Worm (Caenorhabditis elegans) whole organism, L4 larva: ENCODE data around the gene cal-3.

ENCODE experiments used
- F37D6.2 ChIP-seq: sonication (generic microtip); optimal IDR thresholded peaks from 2 replicates; lab custom pipeline; 2016; ENCODE audit warnings: mild to moderate bottlenecking, missing genetic modification characterization, missing compliant biosample characterization
- T26A8.4 ChIP-seq: fragments of 200-800 bp; sonication (Bioruptor generic); IDR thresholded peaks from 2 replicates; pipeline ENCODE4 v1.3.6; 2022; ENCODE audit warnings: missing genetic modification characterization, missing compliant biosample characterization
- ama-1 ChIP-seq: fragments of 150-350 bp; optimal IDR thresholded peaks from 2 replicates; lab custom pipeline; 2014; ENCODE audit warnings: inconsistent platforms, mixed read lengths
- ceh-20 ChIP-seq: fragments of 200-800 bp; sonication (Bioruptor generic); IDR thresholded peaks from 2 replicates; pipeline ENCODE4 v1.3.6; 2022; ENCODE audit warnings: missing genetic modification reagents, missing genetic modification characterization, missing compliant biosample characterization
- ceh-62 ChIP-seq: sonication (generic microtip); optimal IDR thresholded peaks from 2 replicates; lab custom pipeline; 2017; ENCODE audit warnings: missing biosample characterization, missing genetic modification characterization
- dmd-8 ChIP-seq: fragments of 200-800 bp; sonication (Bioruptor generic); IDR thresholded peaks from 2 replicates; pipeline ENCODE4 v1.3.6; 2022; ENCODE audit warnings: missing genetic modification characterization, missing compliant biosample characterization
- nhr-237 ChIP-seq: sonication (generic microtip); optimal IDR thresholded peaks from 2 replicates; lab custom pipeline; 2017; ENCODE audit warnings: missing biosample characterization, missing genetic modification characterization
- rbr-2 ChIP-seq: sonication (generic microtip); optimal IDR thresholded peaks from 2 replicates; lab custom pipeline; 2016; ENCODE audit warnings: missing genotype, missing genetic modification characterization, missing compliant biosample characterization
- snpc-4 ChIP-seq: fragments of 150-350 bp; optimal IDR thresholded peaks from 2 replicates; lab custom pipeline; 2014; ENCODE audit warnings: missing biosample characterization, missing genetic modification characterization
- spr-1 ChIP-seq: sonication (generic microtip); optimal IDR thresholded peaks from 2 replicates; lab custom pipeline; 2016; ENCODE audit warnings: mild to moderate bottlenecking, missing genetic modification characterization, missing compliant biosample characterization

- TF ChIP-seq ceh-62 (tag; lab: Kevin White, UChicago) (no peak), nhr-237 (no peak), rbr-2 (tag; lab: Kevin White, UChicago) (no peak), snpc-4 (tag; lab: Kevin White, UChicago) (no peak), F37D6.2 (tag; lab: Kevin White, UChicago) (no peak), T26A8.4 (GFP tag; lab: Robert Waterston, UW) (no peak), spr-1 (tag; lab: Kevin White, UChicago) (no peak), dmd-8 (GFP tag; lab: Robert Waterston, UW) (no peak), ceh-20 (GFP tag; lab: Robert Waterston, UW) (no peak), ama-1 (lab: Kevin White, UChicago) (no peak)
These were observed 14.0 kb upstream of the cal-3 start for ce11 chrIV:3848985-3849384.
